Fruit fly (Drosophila melanogaster): ENCODE measurements around the gene CG14294.

Gene CG14294

dm6 chr3R:18947307-18947706, 45.2 kb upstream of the CG14294 start:
- TF ChIP-seq CG8478 (optimal IDR thresholded peaks at IDR 0.05) (peak; percentile 71), CG13624 (GFP tag; optimal IDR thresholded peaks at IDR 0.05) (no peak)

DNA sequence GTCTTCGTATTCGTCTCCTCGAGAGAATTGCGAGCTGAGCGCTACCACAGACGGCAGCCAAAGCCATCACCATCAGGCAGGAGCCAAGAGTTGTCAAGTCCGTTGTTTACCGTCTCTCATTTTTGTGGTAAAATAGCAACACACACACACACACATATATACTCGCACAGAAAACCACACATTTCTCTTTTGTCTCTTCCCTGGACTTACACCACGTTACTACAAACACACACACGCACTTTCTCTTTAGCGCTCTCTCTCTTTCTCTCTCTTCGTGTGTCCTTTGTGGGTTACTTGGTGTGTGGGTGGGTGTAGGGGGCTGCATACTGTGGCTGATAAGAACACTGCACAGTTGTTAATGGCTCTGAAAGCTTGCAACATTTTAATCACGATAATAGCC, 29.7 kb upstream of the CG14294 start:
- TF ChIP-seq sim (GFP tag; IDR thresholded peaks at IDR 0.05) (no peak), HLH54F (GFP tag; optimal IDR thresholded peaks at IDR 0.05) (no peak), cg (GFP tag; optimal IDR thresholded peaks at IDR 0.05) (peak; percentile 36), CG10565 (GFP tag; optimal IDR thresholded peaks at IDR 0.05) (no peak), Deaf1 (tag; optimal IDR thresholded peaks at IDR 0.05) (no peak), Lim3 (GFP tag; IDR thresholded peaks at IDR 0.05) (no peak), CG9215 (GFP tag; IDR thresholded peaks at IDR 0.05) (no peak), bcd (GFP tag; optimal IDR thresholded peaks at IDR 0.05) (no peak), CG3163 (GFP tag; optimal IDR thresholded peaks at IDR 0.05) (peak; percentile 87), Trl (optimal IDR thresholded peaks at IDR 0.05) (peak; percentile 51 to 75), Trl (GFP tag; optimal IDR thresholded peaks at IDR 0.05) (no peak), ewg (GFP tag; optimal IDR thresholded peaks at IDR 0.05) (peak; percentile 0), CG32767 (GFP tag; IDR thresholded peaks at IDR 0.05) (no peak), CG5953 (GFP tag; IDR thresholded peaks at IDR 0.05) (no peak), Abd-B (GFP tag; optimal IDR thresholded peaks at IDR 0.05) (no peak)

dm6 chr3R:18928918-18929705, 27.0 kb upstream of the CG14294 start, which contains the start of gene CG42613:
Gene CG42613 (plus strand): TSS chr3R:18929196.
- TF ChIP-seq tup (GFP tag; optimal IDR thresholded peaks at IDR 0.05), result no peak
- no peak for TF ChIP-seq GATAe (GFP tag; conservative IDR thresholded peaks at IDR 0.05)
- peak; percentile 58 for TF ChIP-seq CG8388 (GFP tag; optimal IDR thresholded peaks at IDR 0.05)
- TF ChIP-seq CG6854 (GFP tag; optimal IDR thresholded peaks at IDR 0.05), result peak; percentile 20
- TF ChIP-seq CG16815 (GFP tag; optimal IDR thresholded peaks at IDR 0.05), result peak; percentile 45
- TF ChIP-seq insv (GFP tag; optimal IDR thresholded peaks at IDR 0.05), result peak in 1 of 2 experiments; percentile 37
- TF ChIP-seq CG13123 (GFP tag; optimal IDR thresholded peaks at IDR 0.05), result no peak
- no peak for TF ChIP-seq lmd (GFP tag; IDR thresholded peaks at IDR 0.05)
- TF ChIP-seq CG6689 (GFP tag; IDR thresholded peaks at IDR 0.05), result peak; percentile 34
- TF ChIP-seq CG1233 (GFP tag; optimal IDR thresholded peaks at IDR 0.05), result peak; percentile 87
- no peak for TF ChIP-seq crp (GFP tag; optimal IDR thresholded peaks at IDR 0.05)
- no peak for TF ChIP-seq tgo (GFP tag; IDR thresholded peaks at IDR 0.05)
- no peak for TF ChIP-seq exex (tag; optimal IDR thresholded peaks at IDR 0.05)
- TF ChIP-seq CG17361 (GFP tag; IDR thresholded peaks at IDR 0.05), result peak; percentile 68; the same call in 2 of the 3 replicates
- TF ChIP-seq yki (optimal IDR thresholded peaks at IDR 0.05), result no peak
- TF ChIP-seq ap (GFP tag; IDR thresholded peaks at IDR 0.05), result peak; percentile 41; the same call in 1 of the 2 replicates
- peak; percentile 58 for TF ChIP-seq CG12236 (GFP tag; optimal IDR thresholded peaks at IDR 0.05)
- no peak for TF ChIP-seq hb (GFP tag; IDR thresholded peaks at IDR 0.05; ENCODE audit: partially characterized antibody)
- peak; percentile 61 for TF ChIP-seq E2f2 (GFP tag; IDR thresholded peaks at IDR 0.05)
- TF ChIP-seq Meics (GFP tag; optimal IDR thresholded peaks at IDR 0.05), result peak; percentile 87
- peak; percentile 43 to 44 for TF ChIP-seq Hr51 (GFP tag; optimal IDR thresholded peaks at IDR 0.05)
- no peak for TF ChIP-seq Gsc (GFP tag; IDR thresholded peaks at IDR 0.05)
- 0 out of 2 replicates have a peak, but pooled peaks have one; percentile 10 for TF ChIP-seq CG7372 (GFP tag; IDR thresholded peaks at IDR 0.05)
- peak; percentile 49; the same call in 1 of the 3 replicates for TF ChIP-seq CG11560 (tag; IDR thresholded peaks at IDR 0.05)
- TF ChIP-seq zfh2 (GFP tag; optimal IDR thresholded peaks at IDR 0.05), result peak; percentile 9
- no peak for TF ChIP-seq cas (GFP tag; IDR thresholded peaks at IDR 0.05)
- no peak for TF ChIP-seq dan (GFP tag; IDR thresholded peaks at IDR 0.05)
- TF ChIP-seq mld (GFP tag; IDR thresholded peaks at IDR 0.05; ENCODE audit: partially characterized antibody), result peak; percentile 25; the same call in 1 of the 3 replicates
- TF ChIP-seq lab (GFP tag; optimal IDR thresholded peaks at IDR 0.05), result peak; percentile 81
- TF ChIP-seq HLHmδ (GFP tag; optimal IDR thresholded peaks at IDR 0.05), result peak; percentile 96
- TF ChIP-seq tap (tag; optimal IDR thresholded peaks at IDR 0.05), result peak; percentile 47

Measured in whole organism, embryonic.